Worm (Caenorhabditis elegans) whole organism, L1 larva: Measurements from ENCODE around the gene pat-4.
"Not testable (repeated sequence)": the region's sequence is repeated elsewhere in the genome, so short reads cannot be mapped to it uniquely, and the experiment has no call there.

Experiments used
- F16B12.6 ChIP-seq: fragments of 150-350 bp; optimal IDR thresholded peaks from 2 replicates; lab custom pipeline; 2014; ENCODE audit warnings: missing biosample characterization, missing genetic modification characterization
- aha-1 ChIP-seq: fragments of 150-350 bp; optimal IDR thresholded peaks from 2 replicates; lab custom pipeline; 2014; ENCODE audit warnings: missing biosample characterization, missing genetic modification characterization
- ama-1 ChIP-seq: fragments of 150-350 bp; optimal IDR thresholded peaks from 2 replicates; lab custom pipeline; 2014
- blmp-1 ChIP-seq: fragments of 150-350 bp; optimal IDR thresholded peaks from 2 replicates; lab custom pipeline; 2014; ENCODE audit warnings: missing biosample characterization, missing genetic modification characterization
- ceh-63 ChIP-seq: fragments of 200-800 bp; sonication (Bioruptor generic); optimal IDR thresholded peaks from 2 replicates; lab custom pipeline; 2018; ENCODE audit warnings: mild to moderate bottlenecking, missing genetic modification characterization, missing compliant biosample characterization
- ceh-88 ChIP-seq: fragments of 200-800 bp; sonication (Bioruptor generic); IDR thresholded peaks from 2 replicates; pipeline ENCODE4 v1.3.6; 2022; ENCODE audit warnings: missing genetic modification characterization, missing compliant biosample characterization
- ces-1 ChIP-seq: fragments of 150-350 bp; optimal IDR thresholded peaks from 2 replicates; lab custom pipeline; 2014; ENCODE audit warnings: missing biosample characterization, missing genetic modification reagents, missing genetic modification characterization
- dpl-1 ChIP-seq, 3 experiments: fragments of 150-350 bp in 2 of 3; sonication (generic microtip) in 1 of 3; optimal IDR thresholded peaks; 2 replicates each; lab custom pipeline; 2014 to 2017; ENCODE audit warnings: missing biosample characterization in 3 of 3, missing genetic modification characterization in 3 of 3, missing genetic modification reagents in 3 of 3
- dsc-1 ChIP-seq: sonication (generic microtip); optimal IDR thresholded peaks from 2 replicates; lab custom pipeline; 2016; ENCODE audit warnings: mild to moderate bottlenecking, missing genetic modification characterization, missing compliant biosample characterization
- efl-1 ChIP-seq, 4 experiments: fragments of 150-350 bp; optimal IDR thresholded peaks in 3 of 4; peaks in 1 of 4; 1 replicate in 1 of 4; 2 replicates in 3 of 4; lab custom pipeline; 2014; ENCODE audit warnings: missing biosample characterization in 2 of 4, missing genetic modification characterization in 2 of 4, missing genetic modification reagents in 2 of 4
- egl-13 ChIP-seq: sonication (generic microtip); optimal IDR thresholded peaks from 2 replicates; lab custom pipeline; 2016; ENCODE audit warnings: missing genotype, missing genetic modification reagents, missing genetic modification characterization, missing compliant biosample characterization
- elt-2 ChIP-seq: sonication (generic microtip); optimal IDR thresholded peaks from 2 replicates; lab custom pipeline; 2016; ENCODE audit warnings: missing genetic modification characterization, mild to moderate bottlenecking, inconsistent platforms, missing compliant biosample characterization, missing genetic modification reagents
- fkh-10 ChIP-seq: sonication (generic microtip); optimal IDR thresholded peaks from 2 replicates; lab custom pipeline; 2017; ENCODE audit warnings: missing biosample characterization, missing genetic modification reagents, missing genetic modification characterization
- fkh-4 ChIP-seq: sonication (generic microtip); optimal IDR thresholded peaks from 2 replicates; lab custom pipeline; 2016; ENCODE audit warnings: missing compliant biosample characterization, missing genetic modification characterization, borderline replicate concordance
- isw-1 ChIP-seq: fragments of 200-800 bp; sonication (Bioruptor generic); IDR thresholded peaks from 2 replicates; pipeline ENCODE4 v1.3.6; 2022; ENCODE audit warnings: missing genetic modification characterization, missing compliant biosample characterization
- jun-1 ChIP-seq: fragments of 150-350 bp; optimal IDR thresholded peaks from 2 replicates; lab custom pipeline; 2014; ENCODE audit warnings: missing biosample characterization, missing genetic modification reagents, missing genetic modification characterization
- lin-13 ChIP-seq: fragments of 150-350 bp; optimal IDR thresholded peaks from 2 replicates; lab custom pipeline; 2014; ENCODE audit warnings: missing biosample characterization, missing genetic modification reagents, missing genetic modification characterization
- lin-14 ChIP-seq: fragments of 200-800 bp; sonication (Bioruptor generic); optimal IDR thresholded peaks from 2 replicates; lab custom pipeline; 2018; ENCODE audit warnings: mild to moderate bottlenecking, missing genetic modification characterization, moderate library complexity, missing compliant biosample characterization
- lin-35 ChIP-seq, 2 experiments: fragments of 150-350 bp; optimal IDR thresholded peaks; 2 replicates each; lab custom pipeline; 2014; ENCODE audit warnings: missing biosample characterization in 2 of 2, missing genetic modification characterization in 2 of 2, missing genetic modification reagents in 2 of 2
- lin-39 ChIP-seq: fragments of 150-350 bp; optimal IDR thresholded peaks from 2 replicates; lab custom pipeline; 2014; ENCODE audit warnings: missing biosample characterization, missing genetic modification reagents, missing genetic modification characterization
- mab-9 ChIP-seq: fragments of 200-800 bp; sonication (Bioruptor generic); IDR thresholded peaks from 2 replicates; pipeline ENCODE4 v1.3.6; 2022; ENCODE audit warnings: missing genetic modification reagents, missing genetic modification characterization, missing compliant biosample characterization
- mdl-1 ChIP-seq, 2 experiments: fragments of 150-350 bp; optimal IDR thresholded peaks; 2 replicates each; lab custom pipeline; 2014 to 2017; ENCODE audit warnings: missing biosample characterization in 2 of 2, missing genetic modification characterization in 2 of 2, inconsistent platforms in 1 of 2
- mef-2 ChIP-seq: fragments of 150-350 bp; optimal IDR thresholded peaks from 2 replicates; lab custom pipeline; 2014; ENCODE audit warnings: missing biosample characterization, missing genetic modification characterization
- nhr-12 ChIP-seq: sonication (generic microtip); optimal IDR thresholded peaks from 2 replicates; lab custom pipeline; 2017; ENCODE audit warnings: missing biosample characterization, missing genetic modification characterization
- nhr-20 ChIP-seq: sonication (generic microtip); optimal IDR thresholded peaks from 2 replicates; lab custom pipeline; 2016; ENCODE audit warnings: mild to moderate bottlenecking, missing genetic modification characterization, missing compliant biosample characterization
- nhr-47 ChIP-seq: sonication (generic microtip); optimal IDR thresholded peaks from 2 replicates; lab custom pipeline; 2016; ENCODE audit warnings: mild to moderate bottlenecking, missing genetic modification characterization, moderate library complexity, missing compliant biosample characterization
- nhr-77 ChIP-seq: fragments of 150-350 bp; optimal IDR thresholded peaks from 2 replicates; lab custom pipeline; 2014; ENCODE audit warnings: missing biosample characterization, missing genetic modification characterization
- nhr-84 ChIP-seq: sonication (generic microtip); optimal IDR thresholded peaks from 2 replicates; lab custom pipeline; 2017; ENCODE audit warnings: missing biosample characterization, missing genetic modification characterization
- pag-3 ChIP-seq: sonication (generic microtip); optimal IDR thresholded peaks from 2 replicates; lab custom pipeline; 2017; ENCODE audit warnings: missing genetic modification characterization, mild to moderate bottlenecking, missing compliant biosample characterization, antibody characterized with exemption, borderline replicate concordance; ENCODE audit not compliant: insufficient read depth
- pax-3 ChIP-seq: fragments of 200-800 bp; sonication (Bioruptor generic); optimal IDR thresholded peaks from 2 replicates; lab custom pipeline; 2018; ENCODE audit warnings: mild to moderate bottlenecking, missing genetic modification characterization, moderate library complexity, missing compliant biosample characterization
- snpc-4 ChIP-seq: fragments of 150-350 bp; optimal IDR thresholded peaks from 2 replicates; lab custom pipeline; 2014; ENCODE audit warnings: missing biosample characterization, missing genetic modification characterization
- sox-4 ChIP-seq: sonication (generic microtip); optimal IDR thresholded peaks from 2 replicates; lab custom pipeline; 2016; ENCODE audit warnings: missing genetic modification characterization, missing compliant biosample characterization
- sptf-1 ChIP-seq: fragments of 150-350 bp; optimal IDR thresholded peaks from 2 replicates; lab custom pipeline; 2014; ENCODE audit warnings: missing biosample characterization, missing genetic modification characterization
- sup-37 ChIP-seq: fragments of 200-800 bp; sonication (Bioruptor generic); optimal IDR thresholded peaks from 2 replicates; lab custom pipeline; 2018; ENCODE audit warnings: mild to moderate bottlenecking, missing genetic modification characterization, missing compliant biosample characterization
- unc-86 ChIP-seq: sonication (generic microtip); optimal IDR thresholded peaks from 2 replicates; lab custom pipeline; 2016; ENCODE audit warnings: missing genetic modification characterization, missing compliant biosample characterization
- vab-15 ChIP-seq: sonication (generic microtip); optimal IDR thresholded peaks from 2 replicates; lab custom pipeline; 2017; ENCODE audit warnings: missing genotype, mild to moderate bottlenecking, missing genetic modification characterization, missing compliant biosample characterization
- xbp-1 ChIP-seq: sonication (generic microtip); optimal IDR thresholded peaks from 2 replicates; lab custom pipeline; 2016; ENCODE audit warnings: missing genetic modification characterization, missing compliant biosample characterization
- zip-4 ChIP-seq: fragments of 200-800 bp; sonication (Bioruptor generic); optimal IDR thresholded peaks from 2 replicates; lab custom pipeline; 2018; ENCODE audit warnings: mild to moderate bottlenecking, missing genetic modification characterization, moderate library complexity, missing compliant biosample characterization

pat-4 gene

ce11 chrIII:120199-120598 lies 25.6 kb upstream of the pat-4 start, which contains the start of gene pals-24:
Gene pals-24 (plus strand): TSS chrIII:120435.
- TF ChIP-seq lin-35 (GFP tag; optimal IDR thresholded peaks at IDR 0.05; lab: Kevin White, UChicago) (peak in 1 of 2 experiments; percentile 14), mdl-1 (tag; optimal IDR thresholded peaks at IDR 0.05; lab: Kevin White, UChicago) (no peak), efl-1 (optimal IDR thresholded peaks at IDR 0.05; lab: Kevin White, UChicago) (no peak), efl-1 (GFP tag; optimal IDR thresholded peaks at IDR 0.05 in 1 of 2; lab: Kevin White, UChicago) (peak in 1 of 2 experiments; percentile 79), unc-86 (tag; lab: Kevin White, UChicago) (no peak), isw-1 (GFP tag; lab: Robert Waterston, UW) (no peak), jun-1 (tag; lab: Kevin White, UChicago) (no peak), elt-2 (peak; percentile 56), nhr-12 (tag; lab: Kevin White, UChicago) (no peak)

- TF ChIP-seq zip-4 (no peak), ceh-88 (GFP tag; lab: Robert Waterston, UW) (no peak), dsc-1 (tag; lab: Kevin White, UChicago) (no peak), pag-3 (tag; lab: Kevin White, UChicago) (no peak), nhr-84 (tag; lab: Kevin White, UChicago) (no peak), blmp-1 (tag; lab: Kevin White, UChicago) (no peak), sox-4 (tag; lab: Kevin White, UChicago) (no peak), ces-1 (GFP tag; lab: Kevin White, UChicago) (no peak)
These were observed 23.2 kb upstream of the pat-4 start for ce11 chrIII:117857-118256.

- TF ChIP-seq pax-3 (tag; lab: Kevin White, UChicago) (no peak), aha-1 (no peak)
These were observed 22.6 kb upstream of the pat-4 start, which contains the start of gene C29F9.5 for ce11 chrIII:117210-117609. Gene C29F9.5 (plus strand): TSS chrIII:117510.

- no peak for TF ChIP-seq snpc-4 (tag; lab: Kevin White, UChicago)
- TF ChIP-seq fkh-10 (GFP tag; lab: Kevin White, UChicago), result no peak
- no peak for TF ChIP-seq xbp-1 (tag; lab: Kevin White, UChicago)
- no peak for TF ChIP-seq sup-37 (GFP tag; lab: Kevin White, UChicago)
- no peak for TF ChIP-seq efl-1 (optimal IDR thresholded peaks at IDR 0.05; lab: Kevin White, UChicago)
- peak in 1 of 2 experiments; percentile 66 for TF ChIP-seq efl-1 (GFP tag; optimal IDR thresholded peaks at IDR 0.05 in 1 of 2; lab: Kevin White, UChicago)
- TF ChIP-seq, all 84 proteins: peak for 1
These were observed 20.0 kb upstream of the pat-4 start, which contains the start of gene C29F9.6 for ce11 chrIII:114603-115002. Gene C29F9.6 (plus strand): TSS chrIII:114903.

ce11 chrIII:98822-99221 lies 4.2 kb upstream of the pat-4 start, which contains the start of gene C29F9.9:
Gene C29F9.9 (minus strand): TSS chrIII:98922.
- TF ChIP-seq sptf-1 (tag; lab: Kevin White, UChicago); pax-3 (tag; lab: Kevin White, UChicago); ceh-63 (GFP tag; lab: Kevin White, UChicago): not testable (repeated sequence)

- not testable (repeated sequence) for TF ChIP-seq vab-15 (tag; lab: Kevin White, UChicago); egl-13 (tag; lab: Kevin White, UChicago); ces-1 (GFP tag; lab: Kevin White, UChicago)
These were observed 2.4 kb upstream of the pat-4 start, which contains the start of gene C29F9.8 for ce11 chrIII:97018-97417. Gene C29F9.8 (minus strand): TSS chrIII:97118.

ce11 chrIII:96196-96595 lies 1.6 kb upstream of the pat-4 start:
- TF ChIP-seq fkh-4 (tag; lab: Kevin White, UChicago), result no peak
- no peak for TF ChIP-seq sup-37 (GFP tag; lab: Kevin White, UChicago)
- no peak for TF ChIP-seq F16B12.6 (tag; lab: Kevin White, UChicago)
- peak; percentile 52 for TF ChIP-seq nhr-47 (tag; lab: Kevin White, UChicago)
- no peak for TF ChIP-seq mab-9 (GFP tag; lab: Robert Waterston, UW)
- peak; percentile 7 for TF ChIP-seq nhr-20
- no peak for TF ChIP-seq nhr-77
- TF ChIP-seq mef-2 (tag; lab: Kevin White, UChicago), result no peak
- TF ChIP-seq egl-13 (tag; lab: Kevin White, UChicago), result no peak
- no peak for TF ChIP-seq ces-1 (GFP tag; lab: Kevin White, UChicago)
- no peak for TF ChIP-seq ama-1
- TF ChIP-seq lin-13, result peak; percentile 14
- TF ChIP-seq pag-3 (tag; lab: Kevin White, UChicago), result no peak
- peak in 1 of 3 experiments; percentile 15 for TF ChIP-seq dpl-1 (GFP tag; optimal IDR thresholded peaks at IDR 0.05; lab: Kevin White, UChicago)
- TF ChIP-seq lin-14 (GFP tag; lab: Kevin White, UChicago), result peak; percentile 64
- no peak for TF ChIP-seq zip-4
- TF ChIP-seq sox-4 (tag; lab: Kevin White, UChicago), result no peak
- peak; percentile 48 for TF ChIP-seq lin-39
